Worm (Caenorhabditis elegans) whole organism, L1 larva: Measurements from ENCODE around the gene srh-288.

Source experiments
- C16A3.4 ChIP-seq: fragments of 150-350 bp; optimal IDR thresholded peaks from 2 replicates; lab custom pipeline; 2014; ENCODE audit warnings: missing biosample characterization, missing genetic modification characterization
- hlh-4 ChIP-seq: sonication (generic microtip); optimal IDR thresholded peaks from 2 replicates; lab custom pipeline; 2016; ENCODE audit warnings: mild to moderate bottlenecking, missing genetic modification characterization, missing compliant biosample characterization
- snu-23 ChIP-seq: sonication (generic microtip); optimal IDR thresholded peaks from 2 replicates; lab custom pipeline; 2016; ENCODE audit warnings: missing genetic modification characterization, missing compliant biosample characterization

Gene srh-288

ce11 chrV:17746959-17747358, 48.6 kb downstream of the srh-288 start, which contains the start of gene twk-36:
Gene twk-36, minus strand, starts transcription at chrV:17747059.
- no peak for TF ChIP-seq snu-23
- TF ChIP-seq hlh-4 (tag; lab: Kevin White, UChicago): no peak
- TF ChIP-seq C16A3.4: no peak
